Worm (Caenorhabditis elegans) whole organism, L1 larva: ENCODE data around the gene K06H6.1.

Source experiments
- efl-3 ChIP-seq: fragments of 200-800 bp; sonication (Bioruptor generic); optimal IDR thresholded peaks from 2 replicates; lab custom pipeline; 2018; ENCODE audit warnings: mild to moderate bottlenecking, missing genetic modification characterization, missing compliant biosample characterization
- lin-13 ChIP-seq: fragments of 150-350 bp; optimal IDR thresholded peaks from 2 replicates; lab custom pipeline; 2014; ENCODE audit warnings: missing biosample characterization, missing genetic modification reagents, missing genetic modification characterization
- nhr-84 ChIP-seq: sonication (generic microtip); optimal IDR thresholded peaks from 2 replicates; lab custom pipeline; 2017; ENCODE audit warnings: missing biosample characterization, missing genetic modification characterization
- unc-62 ChIP-seq: fragments of 150-350 bp; optimal IDR thresholded peaks from 2 replicates; lab custom pipeline; 2014; ENCODE audit warnings: missing biosample characterization, missing genetic modification reagents, missing genetic modification characterization

- TF ChIP-seq nhr-84 (tag; lab: Kevin White, UChicago) (no peak), lin-13 (no peak), efl-3 (GFP tag; lab: Kevin White, UChicago) (no peak), unc-62 (GFP tag; lab: Kevin White, UChicago) (no peak)
These were observed 35.5 kb upstream of the K06H6.1 start for ce11 chrV:552406-552805.
